Worm (Caenorhabditis elegans) whole organism, young adult: Measurements from ENCODE around the gene dkf-2.
A peak's percentile ranks its signal among the peaks of the same experiment; 100 is the strongest.

Experiments used
- F10E7.11 ChIP-seq: sonication (generic microtip); optimal IDR thresholded peaks from 2 replicates; lab custom pipeline; 2017; ENCODE audit warnings: mild to moderate bottlenecking, missing genetic modification characterization, moderate library complexity, missing compliant biosample characterization
- F37B4.10 ChIP-seq: fragments of 200-800 bp; sonication (Bioruptor generic); IDR thresholded peaks from 2 replicates; pipeline ENCODE4 v1.3.6; 2022; ENCODE audit warnings: missing genetic modification characterization, missing compliant biosample characterization
- F49E8.2 ChIP-seq: sonication (generic microtip); optimal IDR thresholded peaks from 3 replicates; lab custom pipeline; 2017; ENCODE audit warnings: missing genetic modification characterization, mild to moderate bottlenecking, missing compliant biosample characterization, antibody characterized with exemption, moderate library complexity; ENCODE audit not compliant: insufficient read depth
- Y53G8AR.9 ChIP-seq: fragments of 200-800 bp; sonication (Bioruptor generic); conservative IDR thresholded peaks from 2 replicates; pipeline ENCODE4 v1.3.6; 2022; ENCODE audit warnings: missing genetic modification reagents, missing genetic modification characterization, missing compliant biosample characterization
- Y79H2A.3 ChIP-seq: fragments of 200-800 bp; sonication (Bioruptor generic); conservative IDR thresholded peaks from 2 replicates; pipeline ENCODE4 v1.3.6; 2022; ENCODE audit warnings: missing genetic modification reagents, missing genetic modification characterization, missing compliant biosample characterization
- akir-1 ChIP-seq: fragments of 200-800 bp; sonication (Bioruptor generic); optimal IDR thresholded peaks from 2 replicates; lab custom pipeline; 2018; ENCODE audit warnings: mild to moderate bottlenecking, missing genetic modification characterization, moderate library complexity, missing compliant biosample characterization
- ama-1 ChIP-seq, 3 experiments: fragments of 150-350 bp in 1 of 3; sonication (generic microtip) in 2 of 3; optimal IDR thresholded peaks; 2 replicates each; lab custom pipeline; 2014 to 2018; ENCODE audit warnings: missing biosample characterization in 2 of 3, missing genetic modification characterization in 2 of 3, missing genetic modification reagents in 2 of 3
- bed-2 ChIP-seq: fragments of 200-800 bp; sonication (Bioruptor generic); IDR thresholded peaks from 2 replicates; pipeline ENCODE4 v1.3.6; 2022; ENCODE audit warnings: missing genetic modification reagents, missing genetic modification characterization, missing compliant biosample characterization
- cebp-1 ChIP-seq, 2 experiments: fragments of 200-800 bp in 1 of 2; sonication (Bioruptor generic) in 1 of 2; sonication (generic microtip) in 1 of 2; IDR thresholded peaks in 1 of 2; optimal IDR thresholded peaks in 1 of 2; 2 replicates each; pipeline versions ENCODE4 v1.3.6 to Lab custom; 2017 to 2022; ENCODE audit warnings: missing compliant biosample characterization in 2 of 2, missing genetic modification characterization in 2 of 2, mild to moderate bottlenecking in 1 of 2, missing genetic modification reagents in 1 of 2, moderate library complexity in 1 of 2
- ceh-27 ChIP-seq: fragments of 200-800 bp; sonication (Bioruptor generic); optimal IDR thresholded peaks from 2 replicates; lab custom pipeline; 2018; ENCODE audit warnings: mild to moderate bottlenecking, missing genetic modification characterization, moderate library complexity, missing compliant biosample characterization
- ceh-79 ChIP-seq: sonication (generic microtip); optimal IDR thresholded peaks from 2 replicates; lab custom pipeline; 2017; ENCODE audit warnings: mild to moderate bottlenecking, missing genetic modification characterization, missing compliant biosample characterization
- egl-18 ChIP-seq: fragments of 200-800 bp; sonication (Bioruptor generic); IDR thresholded peaks from 2 replicates; pipeline ENCODE4 v1.3.6; 2022; ENCODE audit warnings: missing genetic modification reagents, missing genetic modification characterization, missing compliant biosample characterization
- egrh-3 ChIP-seq: fragments of 200-800 bp; sonication (Bioruptor generic); IDR thresholded peaks from 2 replicates; pipeline ENCODE4 v1.3.6; 2022; ENCODE audit warnings: missing genetic modification reagents, missing genetic modification characterization, missing compliant biosample characterization
- ets-4 ChIP-seq: fragments of 200-800 bp; sonication (Bioruptor generic); optimal IDR thresholded peaks from 2 replicates; lab custom pipeline; 2018; ENCODE audit warnings: mild to moderate bottlenecking, missing genetic modification characterization, missing compliant biosample characterization
- fkh-3 ChIP-seq: sonication (generic microtip); optimal IDR thresholded peaks from 2 replicates; lab custom pipeline; 2016; ENCODE audit warnings: mild to moderate bottlenecking, missing genetic modification characterization, missing compliant biosample characterization
- him-1 ChIP-seq: sonication (generic microtip); optimal IDR thresholded peaks from 2 replicates; lab custom pipeline; 2016; ENCODE audit warnings: missing genotype, missing genetic modification reagents, missing genetic modification characterization, missing compliant biosample characterization
- let-607 ChIP-seq, 2 experiments: fragments of 200-800 bp in 1 of 2; sonication (Bioruptor generic) in 1 of 2; sonication (generic microtip) in 1 of 2; optimal IDR thresholded peaks; 2 replicates each; lab custom pipeline; 2016 to 2018; ENCODE audit warnings: mild to moderate bottlenecking in 2 of 2, missing compliant biosample characterization in 2 of 2, missing genetic modification characterization in 2 of 2, moderate library complexity in 2 of 2, missing genotype in 1 of 2
- madf-10 ChIP-seq: sonication (generic microtip); optimal IDR thresholded peaks from 2 replicates; lab custom pipeline; 2016; ENCODE audit warnings: mild to moderate bottlenecking, missing genetic modification characterization, missing compliant biosample characterization
- madf-3 ChIP-seq: fragments of 200-800 bp; sonication (Bioruptor generic); IDR thresholded peaks from 2 replicates; pipeline ENCODE4 v1.3.6; 2022; ENCODE audit warnings: missing genetic modification reagents, missing genetic modification characterization, missing compliant biosample characterization
- mcd-1 ChIP-seq: fragments of 200-800 bp; sonication (Bioruptor generic); IDR thresholded peaks from 2 replicates; pipeline ENCODE4 v1.3.6; 2022; ENCODE audit warnings: missing genetic modification reagents, missing genetic modification characterization, missing compliant biosample characterization
- mel-28 ChIP-seq: sonication (generic microtip); optimal IDR thresholded peaks from 2 replicates; lab custom pipeline; 2016; ENCODE audit warnings: borderline replicate concordance, mild to moderate bottlenecking, missing genetic modification characterization, missing compliant biosample characterization
- nfyb-1 ChIP-seq: fragments of 200-800 bp; sonication (Bioruptor generic); IDR thresholded peaks from 2 replicates; pipeline ENCODE4 v1.3.6; 2022; ENCODE audit warnings: missing genetic modification reagents, missing genetic modification characterization, missing compliant biosample characterization
- nhr-120 ChIP-seq: fragments of 200-800 bp; sonication (Bioruptor generic); IDR thresholded peaks from 2 replicates; pipeline ENCODE4 v1.3.6; 2022; ENCODE audit warnings: missing genetic modification characterization, missing compliant biosample characterization
- nhr-90 ChIP-seq: sonication (generic microtip); optimal IDR thresholded peaks from 2 replicates; lab custom pipeline; 2016; ENCODE audit warnings: missing genotype, mild to moderate bottlenecking, missing genetic modification characterization, missing compliant biosample characterization
- rcor-1 ChIP-seq: fragments of 200-800 bp; sonication (Bioruptor generic); IDR thresholded peaks from 2 replicates; pipeline ENCODE4 v1.3.6; 2022; ENCODE audit warnings: missing genetic modification reagents, missing genetic modification characterization, missing compliant biosample characterization
- repo-1 ChIP-seq: sonication (generic microtip); optimal IDR thresholded peaks from 2 replicates; lab custom pipeline; 2017; ENCODE audit warnings: mild to moderate bottlenecking, missing genetic modification characterization, missing compliant biosample characterization
- rpc-1 ChIP-seq, 2 experiments: fragments of 150-350 bp in 1 of 2; sonication (generic microtip) in 1 of 2; optimal IDR thresholded peaks; 2 replicates each; lab custom pipeline; 2014 to 2018; ENCODE audit warnings: missing biosample characterization in 1 of 2, missing genetic modification characterization in 1 of 2, missing genetic modification reagents in 1 of 2, missing genotype in 1 of 2
- sdz-38 ChIP-seq: sonication (generic microtip); optimal IDR thresholded peaks from 2 replicates; lab custom pipeline; 2016; ENCODE audit warnings: missing genotype, missing genetic modification characterization, missing compliant biosample characterization
- snpc-1.1 ChIP-seq: sonication (generic microtip); optimal IDR thresholded peaks from 2 replicates; lab custom pipeline; 2017; ENCODE audit warnings: missing genetic modification characterization, mild to moderate bottlenecking, missing compliant biosample characterization, antibody characterized with exemption, moderate library complexity, missing genotype, missing genetic modification reagents; ENCODE audit not compliant: insufficient read depth
- zfh-2 ChIP-seq: fragments of 200-800 bp; sonication (Bioruptor generic); conservative IDR thresholded peaks from 2 replicates; pipeline ENCODE4 v1.3.6; 2022; ENCODE audit warnings: missing genetic modification reagents, missing genetic modification characterization, missing compliant biosample characterization
- ztf-28 ChIP-seq: fragments of 200-800 bp; sonication (Bioruptor generic); IDR thresholded peaks from 2 replicates; pipeline ENCODE4 v1.3.6; 2022; ENCODE audit warnings: missing genetic modification reagents, missing genetic modification characterization, missing compliant biosample characterization

dkf-2 gene

ce11 chrV:16800484-16800883, 53.1 kb downstream of the dkf-2 start:
- TF ChIP-seq akir-1 (GFP tag; lab: Kevin White, UChicago) (no peak), zfh-2 (GFP tag; lab: Robert Waterston, UW) (no peak), ztf-28 (GFP tag; lab: Robert Waterston, UW) (no peak), cebp-1 (GFP tag; IDR thresholded peaks at IDR 0.05; lab: Robert Waterston, UW) (no peak), cebp-1 (tag; optimal IDR thresholded peaks at IDR 0.05; lab: Kevin White, UChicago) (peak; percentile 67)

DNA sequence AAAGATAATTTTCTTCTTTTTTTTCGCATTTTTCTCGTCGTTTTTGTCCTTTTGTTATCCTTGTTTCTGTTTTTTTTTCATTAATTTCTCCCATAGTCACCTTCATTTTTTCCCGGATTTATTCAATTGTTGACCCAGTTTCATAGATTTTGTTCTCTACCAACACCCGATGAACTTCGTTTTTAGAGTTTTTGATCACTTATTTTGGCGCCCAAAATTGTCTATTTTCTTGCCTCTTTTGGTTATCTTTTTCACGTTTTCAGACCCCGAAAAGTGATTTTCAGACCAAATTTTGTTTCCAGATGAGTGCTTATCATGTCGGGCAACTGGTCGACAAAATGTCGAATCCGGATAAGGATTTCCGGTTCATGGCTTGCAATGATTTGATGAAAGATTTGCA, 55.1 kb downstream of the dkf-2 start, which contains the start of gene cand-1:
cand-1 (plus strand) TSS at position 301 of the 400 bp plus-strand sequence.
- TF ChIP-seq ama-1 (optimal IDR thresholded peaks at IDR 0.05; lab: Kevin White, UChicago) (no peak), ama-1 (GFP tag; optimal IDR thresholded peaks at IDR 0.05; lab: Kevin White, UChicago) (no peak)

DNA sequence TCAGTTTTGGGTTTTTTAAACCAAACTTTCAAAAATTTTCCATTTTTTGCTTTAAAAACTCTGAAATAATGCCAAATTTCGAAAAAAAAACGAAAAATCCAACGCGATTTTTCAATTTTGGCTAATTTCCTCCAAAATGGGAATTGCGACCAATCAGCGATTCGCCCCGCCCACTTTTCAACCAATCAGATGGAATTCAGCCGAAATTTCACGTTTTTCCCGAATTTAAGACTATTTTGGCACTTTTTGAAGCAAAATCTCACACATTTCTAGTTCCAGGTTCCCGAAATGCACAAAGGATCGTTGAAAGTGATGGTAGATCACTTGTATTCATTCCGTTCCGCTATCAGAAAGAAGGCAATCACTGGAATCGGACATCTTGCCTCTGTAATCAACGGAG, 57.4 kb downstream of the dkf-2 start:
- TF ChIP-seq fkh-3 (tag; lab: Kevin White, UChicago), result no peak
- TF ChIP-seq nhr-90 (tag; lab: Kevin White, UChicago), result no peak
- TF ChIP-seq F10E7.11 (tag; lab: Kevin White, UChicago), result no peak
- no peak for TF ChIP-seq mel-28 (tag; lab: Kevin White, UChicago)
- no peak for TF ChIP-seq rcor-1 (GFP tag; lab: Robert Waterston, UW)
- no peak for TF ChIP-seq snpc-1.1 (tag; lab: Kevin White, UChicago)
- TF ChIP-seq ceh-79 (tag; lab: Kevin White, UChicago), result no peak
- TF ChIP-seq egrh-3 (GFP tag; lab: Robert Waterston, UW), result no peak
- TF ChIP-seq Y79H2A.3 (GFP tag; lab: Robert Waterston, UW), result no peak
- TF ChIP-seq madf-10, result no peak
- TF ChIP-seq F49E8.2, result no peak
- TF ChIP-seq sdz-38, result no peak
- no peak for TF ChIP-seq mcd-1 (GFP tag; lab: Robert Waterston, UW)
- TF ChIP-seq egl-18 (GFP tag; lab: Robert Waterston, UW), result no peak
- no peak for TF ChIP-seq ets-4
- TF ChIP-seq him-1 (tag; lab: Kevin White, UChicago), result no peak

ce11 chrV:16808168-16808567, 60.7 kb downstream of the dkf-2 start:
- TF ChIP-seq nfyb-1, result peak; percentile 71; the same call in 1 of the 2 replicates
- no peak for TF ChIP-seq rpc-1 (optimal IDR thresholded peaks at IDR 0.05; lab: Kevin White, UChicago)
- no peak for TF ChIP-seq rpc-1 (tag; optimal IDR thresholded peaks at IDR 0.05; lab: Kevin White, UChicago)

ce11 chrV:16811841-16812240, 64.4 kb downstream of the dkf-2 start:
- TF ChIP-seq F37B4.10 (no peak), egrh-3 (GFP tag; lab: Robert Waterston, UW) (no peak), let-607 (tag; optimal IDR thresholded peaks at IDR 0.05; lab: Kevin White, UChicago) (no peak), him-1 (tag; lab: Kevin White, UChicago) (no peak), Y53G8AR.9 (GFP tag; lab: Robert Waterston, UW) (no peak), nhr-120 (GFP tag; lab: Robert Waterston, UW) (no peak), ceh-27 (GFP tag; lab: Kevin White, UChicago) (no peak), F49E8.2 (no peak), madf-3 (GFP tag; lab: Robert Waterston, UW) (no peak), bed-2 (GFP tag; lab: Robert Waterston, UW) (no peak), mcd-1 (GFP tag; lab: Robert Waterston, UW) (no peak), repo-1 (no peak)
- TF ChIP-seq, all 124 proteins: peak for 0
